Fruit fly (Drosophila melanogaster) S2 (cell line): ENCODE measurements around the gene Ubr1.

Experiments
- CG8478 ChIP-seq: fragments of >200 bp; optimal IDR thresholded peaks from 2 replicates; lab custom pipeline; 2018
- CTCF ChIP-seq, 2 experiments: fragments of >200 bp; optimal IDR thresholded peaks; 2 replicates each; lab custom pipeline; 2018

dm6 chrX:16909297-16909696, 59.2 kb downstream of the Ubr1 start:
- TF ChIP-seq CTCF (optimal IDR thresholded peaks at IDR 0.05; lab: Kevin White, UChicago) (no peak), CG8478 (lab: Kevin White, UChicago) (no peak)
